Fruit fly (Drosophila melanogaster) whole organism, embryonic: ENCODE results near the gene Top3alpha.

Experiments
- Abd-B ChIP-seq: fragments of 200-800 bp; sonication (Bioruptor generic); optimal IDR thresholded peaks from 2 replicates; lab custom pipeline; 2018; ENCODE audit warnings: missing biosample characterization, mild to moderate bottlenecking, missing genetic modification characterization, moderate library complexity
- CG10565 ChIP-seq: fragments of 200-800 bp; sonication (Bioruptor generic); optimal IDR thresholded peaks from 3 replicates; lab custom pipeline; 2016; ENCODE audit warnings: missing biosample characterization, mild to moderate bottlenecking, missing genetic modification characterization
- CG11456 ChIP-seq: fragments of 200-800 bp; sonication (Bioruptor generic); IDR thresholded peaks from 3 replicates; pipeline ENCODE4 v1.3.6; 2022; ENCODE audit warnings: missing biosample characterization, missing genetic modification characterization
- CG11695 ChIP-seq: fragments of 200-800 bp; sonication (Bioruptor generic); IDR thresholded peaks from 3 replicates; pipeline ENCODE4 v1.3.6; 2022; ENCODE audit warnings: missing biosample characterization, missing genetic modification characterization
- CG12236 ChIP-seq: fragments of 200-800 bp; sonication (Bioruptor generic); optimal IDR thresholded peaks from 2 replicates; lab custom pipeline; 2016; ENCODE audit warnings: missing biosample characterization, missing genetic modification characterization
- CG1233 ChIP-seq: fragments of 200-800 bp; sonication (Bioruptor generic); optimal IDR thresholded peaks from 4 replicates; lab custom pipeline; 2018; ENCODE audit warnings: missing biosample characterization, mild to moderate bottlenecking, missing genetic modification characterization
- CG13123 ChIP-seq: fragments of 200-800 bp; sonication (Bioruptor generic); optimal IDR thresholded peaks from 2 replicates; lab custom pipeline; 2016; ENCODE audit warnings: missing biosample characterization, missing genetic modification characterization
- CG13287 ChIP-seq: fragments of 200-800 bp; sonication (Bioruptor generic); IDR thresholded peaks from 2 replicates; pipeline ENCODE4 v1.3.6; 2022; ENCODE audit warnings: missing biosample characterization, missing genetic modification characterization; ENCODE audit not compliant: partially characterized antibody
- CG15269 ChIP-seq: fragments of 200-800 bp; sonication (Bioruptor generic); optimal IDR thresholded peaks from 2 replicates; lab custom pipeline; 2018; ENCODE audit warnings: missing biosample characterization, mild to moderate bottlenecking, missing genetic modification characterization, moderate library complexity
- CG1603 ChIP-seq: fragments of 200-800 bp; sonication (Bioruptor generic); optimal IDR thresholded peaks from 2 replicates; lab custom pipeline; 2019; ENCODE audit warnings: missing biosample characterization, mild to moderate bottlenecking, missing genetic modification characterization, moderate library complexity
- CG2202 ChIP-seq: fragments of 200-800 bp; sonication (Bioruptor generic); optimal IDR thresholded peaks from 2 replicates; lab custom pipeline; 2018; ENCODE audit warnings: missing biosample characterization, mild to moderate bottlenecking, missing genetic modification characterization
- CG31365 ChIP-seq: fragments of 200-800 bp; sonication (Bioruptor generic); optimal IDR thresholded peaks from 2 replicates; lab custom pipeline; 2018; ENCODE audit warnings: missing biosample characterization, mild to moderate bottlenecking, missing genetic modification characterization
- CG3281 ChIP-seq: fragments of 200-800 bp; sonication (Bioruptor generic); optimal IDR thresholded peaks from 3 replicates; lab custom pipeline; 2017; ENCODE audit warnings: missing biosample characterization, mild to moderate bottlenecking, missing genetic modification characterization
- CG34376 ChIP-seq: fragments of 200-800 bp; sonication (Bioruptor generic); optimal IDR thresholded peaks from 2 replicates; lab custom pipeline; 2018; ENCODE audit warnings: missing biosample characterization, mild to moderate bottlenecking, missing genetic modification characterization
- CG34422 ChIP-seq: fragments of 200-800 bp; sonication (Bioruptor generic); IDR thresholded peaks from 3 replicates; pipeline ENCODE4 v1.3.6; 2022; ENCODE audit warnings: missing biosample characterization, missing genetic modification characterization
- CG3847 ChIP-seq: fragments of 200-800 bp; sonication (Bioruptor generic); IDR thresholded peaks from 2 replicates; pipeline ENCODE4 v1.3.6; 2022; ENCODE audit warnings: missing biosample characterization, missing genetic modification characterization
- CG4404 ChIP-seq: fragments of 200-800 bp; sonication (Bioruptor generic); IDR thresholded peaks from 2 replicates; pipeline ENCODE4 v1.3.6; 2022; ENCODE audit warnings: missing biosample characterization, missing genetic modification characterization
- CG4707 ChIP-seq: fragments of 200-800 bp; sonication (Bioruptor generic); optimal IDR thresholded peaks from 2 replicates; lab custom pipeline; 2018; ENCODE audit warnings: missing biosample characterization, mild to moderate bottlenecking, missing genetic modification characterization, moderate library complexity
- CG4730 ChIP-seq: fragments of 200-800 bp; sonication (Bioruptor generic); IDR thresholded peaks from 2 replicates; pipeline ENCODE4 v1.3.6; 2022; ENCODE audit warnings: missing biosample characterization, missing genetic modification characterization
- CG6765 ChIP-seq: fragments of 200-800 bp; sonication (Bioruptor generic); optimal IDR thresholded peaks from 3 replicates; lab custom pipeline; 2017; ENCODE audit warnings: missing biosample characterization, mild to moderate bottlenecking, missing genetic modification characterization
- CG7745 ChIP-seq: fragments of 200-800 bp; sonication (Bioruptor generic); optimal IDR thresholded peaks from 2 replicates; lab custom pipeline; 2018; ENCODE audit warnings: missing biosample characterization, mild to moderate bottlenecking, missing genetic modification characterization, moderate library complexity
- CG7987 ChIP-seq: fragments of 200-800 bp; sonication (Bioruptor generic); optimal IDR thresholded peaks from 2 replicates; lab custom pipeline; 2018; ENCODE audit warnings: missing biosample characterization, mild to moderate bottlenecking, missing genetic modification characterization, moderate library complexity
- CG8388 ChIP-seq: fragments of 200-800 bp; sonication (Bioruptor generic); optimal IDR thresholded peaks from 2 replicates; lab custom pipeline; 2019; ENCODE audit warnings: missing biosample characterization, mild to moderate bottlenecking, missing genetic modification characterization, moderate library complexity
- E2f2 ChIP-seq: fragments of 200-800 bp; sonication (Bioruptor generic); IDR thresholded peaks from 2 replicates; pipeline ENCODE4 v1.3.6; 2022; ENCODE audit warnings: missing biosample characterization, missing genetic modification characterization
- Eip74EF ChIP-seq, 2 experiments: fragments of 200-800 bp in 1 of 2; fragments of >200 bp in 1 of 2; sonication (Bioruptor generic) in 1 of 2; optimal IDR thresholded peaks; 2 replicates each; lab custom pipeline; 2017 to 2019; ENCODE audit warnings: missing biosample characterization in 2 of 2, missing genetic modification characterization in 2 of 2, mild to moderate bottlenecking in 1 of 2, moderate library complexity in 1 of 2
- Ets65A ChIP-seq: fragments of 200-800 bp; sonication (Bioruptor generic); peaks from one replicate; lab custom pipeline; 2016; ENCODE audit warnings: missing biosample characterization, missing genetic modification characterization
- Hsf ChIP-seq: fragments of 200-800 bp; sonication (Bioruptor generic); optimal IDR thresholded peaks from 3 replicates; lab custom pipeline; 2016; ENCODE audit warnings: missing biosample characterization, missing genetic modification characterization
- Myb ChIP-seq: fragments of 200-800 bp; sonication (Bioruptor generic); optimal IDR thresholded peaks from 2 replicates; lab custom pipeline; 2016; ENCODE audit warnings: missing biosample characterization, missing genetic modification characterization
- NC2β ChIP-seq: fragments of 200-800 bp; sonication (Bioruptor generic); optimal IDR thresholded peaks from 2 replicates; lab custom pipeline; 2016; ENCODE audit warnings: missing biosample characterization, missing genetic modification characterization
- Neu2 ChIP-seq: fragments of 200-800 bp; sonication (Bioruptor generic); optimal IDR thresholded peaks from 3 replicates; lab custom pipeline; 2016; ENCODE audit warnings: missing biosample characterization, missing genetic modification characterization, borderline replicate concordance
- Sry-β ChIP-seq: fragments of 200-800 bp; sonication (Bioruptor generic); optimal IDR thresholded peaks from 2 replicates; lab custom pipeline; 2018; ENCODE audit warnings: missing biosample characterization, mild to moderate bottlenecking, missing genetic modification characterization, moderate library complexity
- Usf ChIP-seq: fragments of 200-800 bp; sonication (Bioruptor generic); optimal IDR thresholded peaks from 2 replicates; lab custom pipeline; 2017; ENCODE audit warnings: missing genotype, missing biosample characterization, missing genetic modification characterization
- bcd ChIP-seq: fragments of 200-800 bp; sonication (Bioruptor generic); optimal IDR thresholded peaks from 2 replicates; lab custom pipeline; 2017; ENCODE audit warnings: missing biosample characterization, mild to moderate bottlenecking, missing genetic modification characterization
- chif ChIP-seq, 2 experiments: fragments of 200-800 bp; sonication (Bioruptor generic); optimal IDR thresholded peaks; 3 replicates each; lab custom pipeline; 2016; ENCODE audit warnings: missing biosample characterization in 2 of 2, missing genetic modification characterization in 2 of 2
- dan ChIP-seq: fragments of 200-800 bp; sonication (Bioruptor generic); IDR thresholded peaks from 2 replicates; pipeline ENCODE4 v1.3.6; 2022; ENCODE audit warnings: missing biosample characterization, missing genetic modification characterization
- emc ChIP-seq: fragments of 200-800 bp; sonication (Bioruptor generic); optimal IDR thresholded peaks from 2 replicates; lab custom pipeline; 2016; ENCODE audit warnings: missing biosample characterization, missing genetic modification characterization
- ems ChIP-seq: fragments of 200-800 bp; sonication (Bioruptor generic); optimal IDR thresholded peaks from 3 replicates; lab custom pipeline; 2016; ENCODE audit warnings: missing biosample characterization, missing genetic modification characterization
- en ChIP-seq: fragments of 200-800 bp; sonication (Bioruptor generic); optimal IDR thresholded peaks from 2 replicates; lab custom pipeline; 2016; ENCODE audit warnings: missing biosample characterization, missing genetic modification characterization
- ewg ChIP-seq: fragments of 200-800 bp; sonication (Bioruptor generic); optimal IDR thresholded peaks from 3 replicates; lab custom pipeline; 2017; ENCODE audit warnings: mild to moderate bottlenecking, missing biosample characterization, missing genetic modification reagents, missing genetic modification characterization
- exex ChIP-seq: fragments of 200-800 bp; sonication (Bioruptor generic); optimal IDR thresholded peaks from 4 replicates; lab custom pipeline; 2018; ENCODE audit warnings: missing biosample characterization, mild to moderate bottlenecking, missing genetic modification characterization, moderate library complexity
- ftz-f1 ChIP-seq: fragments of 200-800 bp; sonication (Bioruptor generic); optimal IDR thresholded peaks from 2 replicates; lab custom pipeline; 2016; ENCODE audit warnings: missing biosample characterization, missing genetic modification characterization
- gem ChIP-seq: fragments of 200-800 bp; sonication (Bioruptor generic); optimal IDR thresholded peaks from 2 replicates; lab custom pipeline; 2019; ENCODE audit warnings: missing biosample characterization, mild to moderate bottlenecking, missing genetic modification characterization, moderate library complexity
- h ChIP-seq: fragments of >200 bp; optimal IDR thresholded peaks from 2 replicates; lab custom pipeline; 2017
- ken ChIP-seq: fragments of 200-800 bp; sonication (Bioruptor generic); IDR thresholded peaks from 3 replicates; pipeline ENCODE4 v1.3.6; 2022; ENCODE audit warnings: missing biosample characterization, missing genetic modification characterization
- knrl ChIP-seq: fragments of 200-800 bp; sonication (Bioruptor generic); IDR thresholded peaks from 3 replicates; pipeline ENCODE4 v1.3.6; 2022; ENCODE audit warnings: missing biosample characterization, missing genetic modification characterization; ENCODE audit not compliant: partially characterized antibody
- mirr ChIP-seq: fragments of 200-800 bp; sonication (Bioruptor generic); optimal IDR thresholded peaks from 3 replicates; lab custom pipeline; 2018; ENCODE audit warnings: missing biosample characterization, mild to moderate bottlenecking, missing genetic modification characterization
- prd ChIP-seq, 3 experiments: fragments of >200 bp in 2 of 3; fragments of 200-800 bp in 1 of 3; sonication (Bioruptor generic) in 1 of 3; optimal IDR thresholded peaks in 2 of 3; IDR thresholded peaks in 1 of 3; 2 replicates in 2 of 3; 3 replicates in 1 of 3; pipeline versions ENCODE4 v1.3.6 to Lab custom; 2017 to 2022; ENCODE audit warnings: missing biosample characterization in 1 of 3, missing genetic modification characterization in 1 of 3
- tgo ChIP-seq: fragments of 200-800 bp; sonication (Bioruptor generic); IDR thresholded peaks from 3 replicates; pipeline ENCODE4 v1.3.6; 2022; ENCODE audit warnings: missing biosample characterization, missing genetic modification characterization
- toy ChIP-seq: fragments of 200-800 bp; sonication (Bioruptor generic); IDR thresholded peaks from 2 replicates; pipeline ENCODE4 v1.3.6; 2022; ENCODE audit warnings: missing biosample characterization, missing genetic modification characterization
- unpg ChIP-seq: fragments of 200-800 bp; sonication (Bioruptor generic); optimal IDR thresholded peaks from 3 replicates; lab custom pipeline; 2018; ENCODE audit warnings: missing biosample characterization, mild to moderate bottlenecking, missing genetic modification characterization, moderate library complexity
- vvl ChIP-seq: fragments of 200-800 bp; sonication (Bioruptor generic); IDR thresholded peaks from 2 replicates; pipeline ENCODE4 v1.3.6; 2022; ENCODE audit warnings: missing biosample characterization, missing genetic modification characterization
- wek ChIP-seq: fragments of 200-800 bp; sonication (Bioruptor generic); optimal IDR thresholded peaks from 3 replicates; lab custom pipeline; 2018; ENCODE audit warnings: missing biosample characterization, mild to moderate bottlenecking, missing genetic modification characterization, moderate library complexity

The Top3alpha gene

DNA sequence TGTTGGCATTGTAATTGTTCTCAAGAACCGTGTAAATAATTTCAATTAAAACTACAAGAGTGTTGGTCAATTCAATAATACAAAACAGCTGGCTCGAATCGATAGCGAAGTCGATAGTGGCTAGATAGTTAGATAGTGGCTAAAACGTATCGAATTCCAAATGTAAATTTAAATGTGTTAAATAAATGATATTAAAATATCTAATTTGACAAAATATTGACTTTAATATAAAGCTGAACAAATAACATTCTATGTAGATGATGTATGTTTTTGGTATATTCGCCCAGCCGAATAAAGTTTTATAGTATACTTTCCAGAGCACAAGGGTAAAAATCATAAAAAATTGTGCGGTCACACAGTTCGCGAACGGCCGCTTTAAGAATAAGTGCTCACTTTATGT lies 28.3 kb downstream of the Top3alpha start, which contains the start of the genes Dpm1 and CG10137 (continued):
- TF ChIP-seq Myb (GFP tag; lab: Kevin White, UChicago) (peak; percentile 65), vvl (GFP tag; lab: Robert Waterston, UW) (no peak), CG13287 (GFP tag; lab: Robert Waterston, UW) (peak; percentile 82), ftz-f1 (GFP tag; lab: Kevin White, UChicago) (no peak), CG2202 (tag; lab: Kevin White, UChicago) (no peak), chif (GFP tag; optimal IDR thresholded peaks at IDR 0.05; lab: Kevin White, UChicago) (no peak), CG11456 (GFP tag; lab: Robert Waterston, UW) (no peak), Sry-β (GFP tag; lab: Kevin White, UChicago) (no peak), toy (GFP tag; lab: Robert Waterston, UW) (no peak), CG34376 (GFP tag; lab: Kevin White, UChicago) (no peak), Ets65A (peak; percentile 37), Eip74EF (GFP tag; optimal IDR thresholded peaks at IDR 0.05; lab: Kevin White, UChicago) (no peak), Usf (no peak), mirr (GFP tag; lab: Kevin White, UChicago) (no peak), knrl (peak; percentile 60), Abd-B (GFP tag; lab: Kevin White, UChicago) (no peak), Hsf (no peak), CG12236 (GFP tag; lab: Kevin White, UChicago) (no peak), dan (GFP tag; lab: Robert Waterston, UW) (no peak), wek (no peak), bcd (GFP tag; lab: Kevin White, UChicago) (peak; percentile 21), CG11695 (no peak), E2f2 (peak; percentile 62), CG10565 (GFP tag; lab: Kevin White, UChicago) (no peak), CG7987 (no peak), ewg (GFP tag; lab: Kevin White, UChicago) (no peak), CG4730 (GFP tag; lab: Robert Waterston, UW) (no peak), NC2β (GFP tag; lab: Kevin White, UChicago) (no peak), gem (tag; lab: Kevin White, UChicago) (no peak), emc (GFP tag; lab: Kevin White, UChicago) (no peak), tgo (no peak), CG8388 (GFP tag; lab: Kevin White, UChicago) (no peak), CG7745 (tag; lab: Kevin White, UChicago) (no peak), CG15269 (tag; lab: Kevin White, UChicago) (no peak), unpg (GFP tag; lab: Kevin White, UChicago) (no peak), CG3281 (GFP tag; lab: Kevin White, UChicago) (no peak), CG6765 (no peak), ken (no peak), prd (optimal IDR thresholded peaks at IDR 0.05; lab: Kevin White, UChicago) (no peak), prd (GFP tag; IDR thresholded peaks at IDR 0.05; lab: Robert Waterston, UW) (no peak), exex (tag; lab: Kevin White, UChicago) (peak; percentile 39), Neu2 (no peak), CG31365 (tag; lab: Kevin White, UChicago) (no peak), CG3847 (GFP tag; lab: Robert Waterston, UW) (no peak), h (lab: Kevin White, UChicago) (no peak), ems (no peak), CG1233 (GFP tag; lab: Kevin White, UChicago) (no peak), CG34422 (GFP tag; lab: Robert Waterston, UW) (no peak), CG1603 (tag; lab: Kevin White, UChicago) (peak; percentile 34), CG4404 (GFP tag; lab: Robert Waterston, UW) (no peak), en (GFP tag; lab: Kevin White, UChicago) (no peak), CG13123 (no peak), CG4707 (GFP tag; lab: Kevin White, UChicago) (no peak)
